Worm (Caenorhabditis elegans): Measurements from ENCODE around the gene fut-3.

- TF ChIP-seq che-1 (tag; optimal IDR thresholded peaks at IDR 0.05): no peak
- no peak for TF ChIP-seq sox-4 (tag; optimal IDR thresholded peaks at IDR 0.05)
These were observed 11.3 kb downstream of the fut-3 start, which contains the start of gene ddl-1 for ce11 chrII:5648272-5648671.

All from whole organism, late embryonic.